Worm (Caenorhabditis elegans) whole organism, young adult: ENCODE measurements around the gene atp-2.

Experiments
- B0019.2 ChIP-seq: fragments of 200-800 bp; sonication (Bioruptor generic); conservative IDR thresholded peaks from 2 replicates; pipeline ENCODE4 v1.3.6; 2022; ENCODE audit warnings: missing genetic modification reagents, missing genetic modification characterization, missing compliant biosample characterization
- C06A6.2 ChIP-seq: fragments of 200-800 bp; sonication (Bioruptor generic); conservative IDR thresholded peaks from 2 replicates; pipeline ENCODE4 v1.3.6; 2022; ENCODE audit warnings: missing genetic modification characterization, missing compliant biosample characterization
- D2030.7 ChIP-seq: fragments of 200-800 bp; sonication (Bioruptor generic); IDR thresholded peaks from 2 replicates; pipeline ENCODE4 v1.3.6; 2022; ENCODE audit warnings: missing genetic modification reagents, missing genetic modification characterization, missing compliant biosample characterization
- F23B12.7 ChIP-seq: sonication (generic microtip); optimal IDR thresholded peaks from 2 replicates; lab custom pipeline; 2017; ENCODE audit warnings: missing genetic modification characterization, mild to moderate bottlenecking, missing compliant biosample characterization, antibody characterized with exemption, moderate library complexity; ENCODE audit not compliant: insufficient read depth
- F33H1.4 ChIP-seq: fragments of 200-800 bp; sonication (Bioruptor generic); IDR thresholded peaks from 2 replicates; pipeline ENCODE4 v1.3.6; 2022; ENCODE audit warnings: missing genetic modification reagents, missing genetic modification characterization, missing compliant biosample characterization
- F55B11.4 ChIP-seq: sonication (generic microtip); optimal IDR thresholded peaks from 2 replicates; lab custom pipeline; 2016; ENCODE audit warnings: missing compliant biosample characterization, missing genetic modification characterization, borderline replicate concordance; ENCODE audit not compliant: insufficient read depth
- F57A8.1 ChIP-seq: fragments of 200-800 bp; sonication (Bioruptor generic); optimal IDR thresholded peaks from 2 replicates; lab custom pipeline; 2018; ENCODE audit warnings: mild to moderate bottlenecking, missing genetic modification characterization, moderate library complexity, missing compliant biosample characterization
- F57C9.4 ChIP-seq: sonication (generic microtip); optimal IDR thresholded peaks from 2 replicates; lab custom pipeline; 2017; ENCODE audit warnings: mild to moderate bottlenecking, missing genetic modification characterization, missing compliant biosample characterization
- T07F8.4 ChIP-seq: sonication (generic microtip); optimal IDR thresholded peaks from 2 replicates; lab custom pipeline; 2016; ENCODE audit warnings: mild to moderate bottlenecking, missing genetic modification characterization, moderate library complexity, missing compliant biosample characterization
- T26A5.8 ChIP-seq: sonication (generic microtip); optimal IDR thresholded peaks from 2 replicates; lab custom pipeline; 2016; ENCODE audit warnings: missing genetic modification characterization, missing compliant biosample characterization
- Y53F4B.3 ChIP-seq: fragments of 200-800 bp; sonication (Bioruptor generic); IDR thresholded peaks from 2 replicates; pipeline ENCODE4 v1.3.6; 2022; ENCODE audit warnings: missing genetic modification reagents, missing genetic modification characterization, missing compliant biosample characterization
- Y53G8AR.9 ChIP-seq: fragments of 200-800 bp; sonication (Bioruptor generic); conservative IDR thresholded peaks from 2 replicates; pipeline ENCODE4 v1.3.6; 2022; ENCODE audit warnings: missing genetic modification reagents, missing genetic modification characterization, missing compliant biosample characterization
- Y56A3A.18 ChIP-seq: fragments of 200-800 bp; sonication (Bioruptor generic); IDR thresholded peaks from 2 replicates; pipeline ENCODE4 v1.3.6; 2022; ENCODE audit warnings: missing genetic modification reagents, missing genetic modification characterization, missing compliant biosample characterization
- Y67H2A.10 ChIP-seq: fragments of 200-800 bp; sonication (Bioruptor generic); conservative IDR thresholded peaks from 2 replicates; pipeline ENCODE4 v1.3.6; 2022; ENCODE audit warnings: missing genetic modification reagents, missing genetic modification characterization, missing compliant biosample characterization
- akir-1 ChIP-seq: fragments of 200-800 bp; sonication (Bioruptor generic); optimal IDR thresholded peaks from 2 replicates; lab custom pipeline; 2018; ENCODE audit warnings: mild to moderate bottlenecking, missing genetic modification characterization, moderate library complexity, missing compliant biosample characterization
- ama-1 ChIP-seq, 3 experiments: fragments of 150-350 bp in 1 of 3; sonication (generic microtip) in 2 of 3; optimal IDR thresholded peaks; 2 replicates each; lab custom pipeline; 2014 to 2018; ENCODE audit warnings: missing biosample characterization in 2 of 3, missing genetic modification characterization in 2 of 3, missing genetic modification reagents in 2 of 3
- aptf-3 ChIP-seq: fragments of 200-800 bp; sonication (Bioruptor generic); IDR thresholded peaks from 2 replicates; pipeline ENCODE4 v1.3.6; 2022; ENCODE audit warnings: missing genetic modification characterization, missing compliant biosample characterization
- attf-6 ChIP-seq: fragments of 200-800 bp; sonication (Bioruptor generic); IDR thresholded peaks from 2 replicates; pipeline ENCODE4 v1.3.6; 2022; ENCODE audit warnings: missing genetic modification reagents, missing genetic modification characterization, missing compliant biosample characterization
- bed-1 ChIP-seq: fragments of 200-800 bp; sonication (Bioruptor generic); IDR thresholded peaks from 2 replicates; pipeline ENCODE4 v1.3.6; 2022; ENCODE audit warnings: missing genetic modification reagents, missing genetic modification characterization, missing compliant biosample characterization
- cebp-2 ChIP-seq: fragments of 200-800 bp; sonication (Bioruptor generic); IDR thresholded peaks from 2 replicates; pipeline ENCODE4 v1.3.6; 2022; ENCODE audit warnings: missing genetic modification characterization, missing compliant biosample characterization
- ceh-79 ChIP-seq: sonication (generic microtip); optimal IDR thresholded peaks from 2 replicates; lab custom pipeline; 2017; ENCODE audit warnings: mild to moderate bottlenecking, missing genetic modification characterization, missing compliant biosample characterization
- die-1 ChIP-seq: sonication (generic microtip); optimal IDR thresholded peaks from 2 replicates; lab custom pipeline; 2016; ENCODE audit warnings: missing genotype, mild to moderate bottlenecking, missing genetic modification characterization, missing compliant biosample characterization
- egrh-3 ChIP-seq: fragments of 200-800 bp; sonication (Bioruptor generic); IDR thresholded peaks from 2 replicates; pipeline ENCODE4 v1.3.6; 2022; ENCODE audit warnings: missing genetic modification reagents, missing genetic modification characterization, missing compliant biosample characterization
- ekl-4 ChIP-seq: fragments of 200-800 bp; sonication (Bioruptor generic); IDR thresholded peaks from 2 replicates; pipeline ENCODE4 v1.3.6; 2022; ENCODE audit warnings: missing genetic modification reagents, missing genetic modification characterization, missing compliant biosample characterization
- ets-4 ChIP-seq: fragments of 200-800 bp; sonication (Bioruptor generic); optimal IDR thresholded peaks from 2 replicates; lab custom pipeline; 2018; ENCODE audit warnings: mild to moderate bottlenecking, missing genetic modification characterization, missing compliant biosample characterization
- him-1 ChIP-seq: sonication (generic microtip); optimal IDR thresholded peaks from 2 replicates; lab custom pipeline; 2016; ENCODE audit warnings: missing genotype, missing genetic modification reagents, missing genetic modification characterization, missing compliant biosample characterization
- let-607 ChIP-seq, 2 experiments: fragments of 200-800 bp in 1 of 2; sonication (Bioruptor generic) in 1 of 2; sonication (generic microtip) in 1 of 2; optimal IDR thresholded peaks; 2 replicates each; lab custom pipeline; 2016 to 2018; ENCODE audit warnings: mild to moderate bottlenecking in 2 of 2, missing compliant biosample characterization in 2 of 2, missing genetic modification characterization in 2 of 2, moderate library complexity in 2 of 2, missing genotype in 1 of 2
- lin-54 ChIP-seq: fragments of 200-800 bp; sonication (Bioruptor generic); optimal IDR thresholded peaks from 2 replicates; lab custom pipeline; 2018; ENCODE audit warnings: mild to moderate bottlenecking, missing genetic modification characterization, missing compliant biosample characterization
- lir-1 ChIP-seq: fragments of 200-800 bp; sonication (Bioruptor generic); conservative IDR thresholded peaks from 2 replicates; pipeline ENCODE4 v1.3.6; 2022; ENCODE audit warnings: missing genetic modification reagents, missing genetic modification characterization, missing compliant biosample characterization
- lsl-1 ChIP-seq: fragments of 200-800 bp; sonication (Bioruptor generic); optimal IDR thresholded peaks from 2 replicates; lab custom pipeline; 2018; ENCODE audit warnings: mild to moderate bottlenecking, missing genetic modification characterization, moderate library complexity, missing compliant biosample characterization
- madf-6 ChIP-seq: fragments of 200-800 bp; sonication (Bioruptor generic); IDR thresholded peaks from 2 replicates; pipeline ENCODE4 v1.3.6; 2022; ENCODE audit warnings: missing genetic modification reagents, missing genetic modification characterization, missing compliant biosample characterization
- madf-8 ChIP-seq: fragments of 200-800 bp; sonication (Bioruptor generic); conservative IDR thresholded peaks from 2 replicates; pipeline ENCODE4 v1.3.6; 2022; ENCODE audit warnings: missing genetic modification reagents, missing genetic modification characterization, missing compliant biosample characterization
- mxl-1 ChIP-seq: sonication (generic microtip); optimal IDR thresholded peaks from 2 replicates; lab custom pipeline; 2016; ENCODE audit warnings: missing genetic modification characterization, missing compliant biosample characterization
- nhr-179 ChIP-seq: sonication (generic microtip); optimal IDR thresholded peaks from 2 replicates; lab custom pipeline; 2016; ENCODE audit warnings: mild to moderate bottlenecking, missing genetic modification characterization, missing compliant biosample characterization
- nhr-27 ChIP-seq: fragments of 200-800 bp; sonication (Bioruptor generic); optimal IDR thresholded peaks from 2 replicates; lab custom pipeline; 2018; ENCODE audit warnings: mild to moderate bottlenecking, missing genetic modification characterization, moderate library complexity, missing compliant biosample characterization
- nhr-80 ChIP-seq: sonication (generic microtip); optimal IDR thresholded peaks from 2 replicates; lab custom pipeline; 2016; ENCODE audit warnings: missing genetic modification characterization, missing compliant biosample characterization
- rec-8 ChIP-seq, 2 experiments: sonication (generic microtip); optimal IDR thresholded peaks; 2 replicates each; lab custom pipeline; 2016; ENCODE audit warnings: mild to moderate bottlenecking in 2 of 2, missing genetic modification characterization in 2 of 2, missing genetic modification reagents in 2 of 2, missing genotype in 2 of 2, missing biosample characterization in 1 of 2, missing compliant biosample characterization in 1 of 2, moderate library complexity in 1 of 2
- rpc-1 ChIP-seq, 2 experiments: fragments of 150-350 bp in 1 of 2; sonication (generic microtip) in 1 of 2; optimal IDR thresholded peaks; 2 replicates each; lab custom pipeline; 2014 to 2018; ENCODE audit warnings: missing biosample characterization in 1 of 2, missing genetic modification characterization in 1 of 2, missing genetic modification reagents in 1 of 2, missing genotype in 1 of 2
- sdz-38 ChIP-seq: sonication (generic microtip); optimal IDR thresholded peaks from 2 replicates; lab custom pipeline; 2016; ENCODE audit warnings: missing genotype, missing genetic modification characterization, missing compliant biosample characterization
- snpc-3.4 ChIP-seq: sonication (generic microtip); optimal IDR thresholded peaks from 2 replicates; lab custom pipeline; 2017; ENCODE audit warnings: missing genetic modification characterization, mild to moderate bottlenecking, missing compliant biosample characterization, antibody characterized with exemption, moderate library complexity, missing genotype, missing genetic modification reagents
- somi-1 ChIP-seq: fragments of 200-800 bp; sonication (Bioruptor generic); optimal IDR thresholded peaks from 2 replicates; lab custom pipeline; 2018; ENCODE audit warnings: mild to moderate bottlenecking, missing genetic modification characterization, missing compliant biosample characterization
- tbp1 ChIP-seq: fragments of 200-800 bp; sonication (Bioruptor generic); optimal IDR thresholded peaks from 2 replicates; lab custom pipeline; 2018; ENCODE audit warnings: mild to moderate bottlenecking, missing genetic modification characterization, missing compliant biosample characterization
- unc-130 ChIP-seq: sonication (generic microtip); optimal IDR thresholded peaks from 2 replicates; lab custom pipeline; 2016; ENCODE audit warnings: missing genetic modification reagents, missing genetic modification characterization, missing compliant biosample characterization
- xnd-1 ChIP-seq: sonication (generic microtip); optimal IDR thresholded peaks from 2 replicates; lab custom pipeline; 2016; ENCODE audit warnings: missing genotype, missing genetic modification reagents, missing genetic modification characterization, missing compliant biosample characterization
- zim-3 ChIP-seq: sonication (generic microtip); optimal IDR thresholded peaks from 2 replicates; lab custom pipeline; 2017; ENCODE audit warnings: mild to moderate bottlenecking, missing genetic modification characterization, moderate library complexity, missing compliant biosample characterization
- ztf-22 ChIP-seq: fragments of 200-800 bp; sonication (Bioruptor generic); optimal IDR thresholded peaks from 2 replicates; lab custom pipeline; 2018; ENCODE audit warnings: mild to moderate bottlenecking, missing genetic modification characterization, moderate library complexity, missing compliant biosample characterization
- ztf-25 ChIP-seq: fragments of 200-800 bp; sonication (Bioruptor generic); IDR thresholded peaks from 2 replicates; pipeline ENCODE4 v1.3.6; 2022; ENCODE audit warnings: missing genetic modification reagents, missing genetic modification characterization, missing compliant biosample characterization
- ztf-28 ChIP-seq: fragments of 200-800 bp; sonication (Bioruptor generic); IDR thresholded peaks from 2 replicates; pipeline ENCODE4 v1.3.6; 2022; ENCODE audit warnings: missing genetic modification reagents, missing genetic modification characterization, missing compliant biosample characterization

Gene atp-2

ce11 chrIII:5208992-5209391 lies 19.2 kb upstream of the atp-2 start, which contains the start of gene syx-16:
syx-16 (minus strand) TSS chrIII:5209109.
- TF ChIP-seq B0019.2 (GFP tag; lab: Robert Waterston, UW) (no peak), ceh-79 (tag; lab: Kevin White, UChicago) (no peak), lin-54 (GFP tag; lab: Kevin White, UChicago) (peak; percentile 33), bed-1 (no peak), F57C9.4 (tag; lab: Kevin White, UChicago) (no peak), madf-6 (GFP tag; lab: Robert Waterston, UW) (peak; percentile 93), sdz-38 (no peak), ama-1 (optimal IDR thresholded peaks at IDR 0.05; lab: Kevin White, UChicago) (no peak), ama-1 (GFP tag; optimal IDR thresholded peaks at IDR 0.05; lab: Kevin White, UChicago) (no peak), somi-1 (no peak), F57A8.1 (GFP tag; lab: Kevin White, UChicago) (no peak), Y53F4B.3 (GFP tag; lab: Robert Waterston, UW) (no peak), lsl-1 (GFP tag; lab: Kevin White, UChicago) (peak; percentile 83), F33H1.4 (peak; percentile 75), F55B11.4 (no peak), nhr-27 (tag; lab: Kevin White, UChicago) (no peak), T26A5.8 (tag; lab: Kevin White, UChicago) (no peak), ekl-4 (GFP tag; lab: Robert Waterston, UW) (no peak), nhr-179 (tag; lab: Kevin White, UChicago) (no peak), D2030.7 (GFP tag; lab: Robert Waterston, UW) (peak; percentile 35; the same call in 1 of the 2 replicates), let-607 (tag; optimal IDR thresholded peaks at IDR 0.05; lab: Kevin White, UChicago) (no peak), F23B12.7 (tag; lab: Kevin White, UChicago) (no peak), rec-8 (tag; optimal IDR thresholded peaks at IDR 0.05; lab: Kevin White, UChicago) (no peak), zim-3 (tag; lab: Kevin White, UChicago) (no peak), lir-1 (no peak), ztf-25 (GFP tag; lab: Robert Waterston, UW) (no peak), nhr-80 (tag; lab: Kevin White, UChicago) (no peak), him-1 (tag; lab: Kevin White, UChicago) (no peak), egrh-3 (no peak), C06A6.2 (GFP tag; lab: Robert Waterston, UW) (no peak), akir-1 (GFP tag; lab: Kevin White, UChicago) (no peak), ztf-22 (no peak), attf-6 (GFP tag; lab: Robert Waterston, UW) (no peak), snpc-3.4 (tag; lab: Kevin White, UChicago) (no peak), rpc-1 (optimal IDR thresholded peaks at IDR 0.05; lab: Kevin White, UChicago) (no peak), rpc-1 (tag; optimal IDR thresholded peaks at IDR 0.05; lab: Kevin White, UChicago) (no peak), ets-4 (no peak), Y56A3A.18 (no peak), ztf-28 (no peak), T07F8.4 (tag; lab: Kevin White, UChicago) (no peak), cebp-2 (GFP tag; lab: Robert Waterston, UW) (no peak), xnd-1 (peak; percentile 82), aptf-3 (no peak), mxl-1 (no peak), madf-8 (peak; percentile 90), Y67H2A.10 (GFP tag; lab: Robert Waterston, UW) (no peak), tbp1 (GFP tag; lab: Kevin White, UChicago) (no peak), Y53G8AR.9 (GFP tag; lab: Robert Waterston, UW) (no peak), unc-130 (no peak), die-1 (tag; lab: Kevin White, UChicago) (no peak)
